Worm (Caenorhabditis elegans): Measurements from ENCODE around the gene ugt-56.

The ugt-56 gene

ce11 chrV:12291587-12291986 is 32.8 kb downstream of the ugt-56 start, which contains the start of the genes srpa-68 and srh-16 (continued):
- TF ChIP-seq lin-35 (GFP tag; optimal IDR thresholded peaks at IDR 0.05) (peak; percentile 74 to 97 (median 91)), atf-7 (tag; optimal IDR thresholded peaks at IDR 0.05) (peak; percentile 36), mes-4 (tag; optimal IDR thresholded peaks at IDR 0.05) (no peak), unc-130 (GFP tag; optimal IDR thresholded peaks at IDR 0.05) (peak; percentile 23), attf-3 (GFP tag; conservative IDR thresholded peaks at IDR 0.05) (peak; percentile 80)

- TF ChIP-seq cebp-2 (GFP tag; IDR thresholded peaks at IDR 0.05) (no peak), pbrm-1 (GFP tag; IDR thresholded peaks at IDR 0.05) (no peak), efl-1 (GFP tag; optimal IDR thresholded peaks at IDR 0.05) (no peak), ceh-40 (GFP tag; IDR thresholded peaks at IDR 0.05) (no peak), ekl-4 (GFP tag; IDR thresholded peaks at IDR 0.05) (no peak), ets-4 (GFP tag; optimal IDR thresholded peaks at IDR 0.05) (no peak)
These were observed 35.3 kb downstream of the ugt-56 start for ce11 chrV:12294091-12294490.

- TF ChIP-seq tbp1 (GFP tag; optimal IDR thresholded peaks at IDR 0.05) (no peak), Y56A3A.18 (GFP tag; IDR thresholded peaks at IDR 0.05) (no peak), aptf-2 (GFP tag; conservative IDR thresholded peaks at IDR 0.05) (no peak), F33H1.4 (GFP tag; IDR thresholded peaks at IDR 0.05) (no peak), K12H6.12 (tag; optimal IDR thresholded peaks at IDR 0.05) (no peak), gei-17 (GFP tag; optimal IDR thresholded peaks at IDR 0.05) (no peak), T07F8.4 (tag; optimal IDR thresholded peaks at IDR 0.05) (no peak), rcor-1 (GFP tag; IDR thresholded peaks at IDR 0.05) (no peak), repo-1 (tag; optimal IDR thresholded peaks at IDR 0.05) (no peak), F10E7.11 (tag; optimal IDR thresholded peaks at IDR 0.05) (no peak), ztf-3 (GFP tag; optimal IDR thresholded peaks at IDR 0.05) (no peak), Y53F4B.3 (GFP tag; IDR thresholded peaks at IDR 0.05) (no peak), B0261.1 (tag; optimal IDR thresholded peaks at IDR 0.05) (no peak), snpc-4 (GFP tag; optimal IDR thresholded peaks at IDR 0.05) (no peak), snpc-4 (tag; optimal IDR thresholded peaks at IDR 0.05) (no peak), die-1 (tag; optimal IDR thresholded peaks at IDR 0.05) (no peak), him-1 (tag; optimal IDR thresholded peaks at IDR 0.05) (no peak), hrde-1 (tag; optimal IDR thresholded peaks at IDR 0.05; ENCODE audit: borderline replicate concordance) (no peak), mcd-1 (GFP tag; IDR thresholded peaks at IDR 0.05) (no peak), ets-4 (GFP tag; optimal IDR thresholded peaks at IDR 0.05) (no peak)
These were observed 36.2 kb downstream of the ugt-56 start for ce11 chrV:12295015-12295414.

- TF ChIP-seq T26A5.8 (tag; optimal IDR thresholded peaks at IDR 0.05), result no peak
- no peak for TF ChIP-seq ets-4 (GFP tag; optimal IDR thresholded peaks at IDR 0.05)
- no peak for TF ChIP-seq tlf-1 (GFP tag; optimal IDR thresholded peaks at IDR 0.05)
- no peak for TF ChIP-seq F37B4.10 (GFP tag; IDR thresholded peaks at IDR 0.05)
- TF ChIP-seq pbrm-1 (GFP tag; IDR thresholded peaks at IDR 0.05), result no peak
- no peak for TF ChIP-seq mes-4 (tag; optimal IDR thresholded peaks at IDR 0.05)
- TF ChIP-seq C06A6.2 (GFP tag; conservative IDR thresholded peaks at IDR 0.05), result no peak
- no peak for TF ChIP-seq nhr-80 (tag; optimal IDR thresholded peaks at IDR 0.05)
- no peak for TF ChIP-seq nfya-2 (GFP tag; IDR thresholded peaks at IDR 0.05)
- TF ChIP-seq Y67H2A.10 (GFP tag; conservative IDR thresholded peaks at IDR 0.05), result no peak
- TF ChIP-seq K12H6.12 (tag; optimal IDR thresholded peaks at IDR 0.05), result no peak
- TF ChIP-seq attf-3 (GFP tag; conservative IDR thresholded peaks at IDR 0.05), result no peak
- TF ChIP-seq aptf-2 (GFP tag; conservative IDR thresholded peaks at IDR 0.05), result no peak
These were observed 36.7 kb downstream of the ugt-56 start for ce11 chrV:12295520-12295919.
